Fruit fly (Drosophila melanogaster) whole organism, embryonic: Measurements from ENCODE around the gene CkIIalpha-i3.
A peak's percentile ranks its signal among the peaks of the same experiment; 100 is the strongest.

Source experiments
- CG13894 ChIP-seq: fragments of 200-800 bp; sonication (Bioruptor generic); optimal IDR thresholded peaks from 3 replicates; lab custom pipeline; 2018; ENCODE audit warnings: missing biosample characterization, mild to moderate bottlenecking, missing genetic modification characterization, moderate library complexity
- CG15011 ChIP-seq: fragments of 200-800 bp; sonication (Bioruptor generic); optimal IDR thresholded peaks from 3 replicates; lab custom pipeline; 2018; ENCODE audit warnings: missing biosample characterization, mild to moderate bottlenecking, missing genetic modification characterization
- CG18262 ChIP-seq: fragments of 200-800 bp; optimal IDR thresholded peaks from 3 replicates; lab custom pipeline; 2019; ENCODE audit warnings: missing biosample characterization, mild to moderate bottlenecking, missing genetic modification characterization, moderate library complexity
- CTCF ChIP-seq: fragments of 200-800 bp; sonication (Bioruptor generic); optimal IDR thresholded peaks from 2 replicates; lab custom pipeline; 2017; ENCODE audit warnings: missing biosample characterization, mild to moderate bottlenecking, missing genetic modification characterization, moderate library complexity
- Gug ChIP-seq: fragments of 200-800 bp; sonication (Bioruptor generic); IDR thresholded peaks from 4 replicates; pipeline ENCODE4 v1.3.6; 2022; ENCODE audit warnings: missing biosample characterization, missing genetic modification characterization
- Neu2 ChIP-seq: fragments of 200-800 bp; sonication (Bioruptor generic); optimal IDR thresholded peaks from 3 replicates; lab custom pipeline; 2016; ENCODE audit warnings: missing biosample characterization, missing genetic modification characterization, borderline replicate concordance
- bab2 ChIP-seq: fragments of 200-800 bp; sonication (Bioruptor generic); optimal IDR thresholded peaks from 2 replicates; lab custom pipeline; 2016; ENCODE audit warnings: missing biosample characterization, missing genetic modification characterization
- grau ChIP-seq: fragments of 200-800 bp; optimal IDR thresholded peaks from 3 replicates; lab custom pipeline; 2019; ENCODE audit warnings: missing biosample characterization, mild to moderate bottlenecking, missing genetic modification characterization, moderate library complexity
- hkb ChIP-seq, 2 experiments: fragments of 200-800 bp in 1 of 2; fragments of >200 bp in 1 of 2; sonication (Bioruptor generic) in 1 of 2; IDR thresholded peaks in 1 of 2; optimal IDR thresholded peaks in 1 of 2; 2 replicates each; pipeline versions ENCODE4 v1.3.6 to Lab custom; 2017 to 2022; ENCODE audit warnings: missing biosample characterization in 1 of 2, missing genetic modification characterization in 1 of 2
- ind ChIP-seq: fragments of 200-800 bp; sonication (Bioruptor generic); optimal IDR thresholded peaks from 3 replicates; lab custom pipeline; 2016; ENCODE audit warnings: missing biosample characterization, missing genetic modification characterization
- lmd ChIP-seq: fragments of 200-800 bp; sonication (Bioruptor generic); IDR thresholded peaks from 2 replicates; pipeline ENCODE4 v1.3.6; 2022; ENCODE audit warnings: missing biosample characterization, missing genetic modification characterization
- twi ChIP-seq: fragments of 200-800 bp; optimal IDR thresholded peaks from 2 replicates; lab custom pipeline; 2019; ENCODE audit warnings: missing biosample characterization, mild to moderate bottlenecking, missing genetic modification characterization, moderate library complexity

DNA sequence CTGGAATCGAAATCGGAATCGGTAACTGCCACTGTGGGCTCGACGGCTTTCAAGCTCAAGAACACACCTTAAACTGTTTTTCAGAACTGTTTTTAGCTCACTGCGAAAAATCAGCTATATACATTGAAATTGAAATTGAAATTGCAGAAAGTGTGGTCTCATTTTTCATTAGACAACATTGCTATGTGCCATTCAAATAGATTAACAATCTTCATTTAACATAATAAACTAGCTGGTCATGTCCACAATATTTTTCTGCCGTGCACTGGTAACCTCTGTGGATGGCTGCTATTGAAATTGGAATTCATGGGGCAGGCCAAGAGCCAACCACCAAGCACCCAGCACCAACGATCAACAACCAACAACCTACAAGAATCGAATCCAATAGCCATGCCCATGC is 25.5 kb upstream of the CkIIalpha-i3 start:
- TF ChIP-seq Neu2 (GFP tag; lab: Kevin White, UChicago) = no peak
- no peak for TF ChIP-seq bab2 (GFP tag; lab: Kevin White, UChicago)
- TF ChIP-seq CTCF (GFP tag; lab: Kevin White, UChicago) = no peak
- TF ChIP-seq CG13894 = no peak
- TF ChIP-seq twi (tag; lab: Kevin White, UChicago) = no peak
- no peak for TF ChIP-seq Gug (GFP tag; lab: Robert Waterston, UW)
- TF ChIP-seq grau (tag; lab: Kevin White, UChicago) = peak; percentile 18
- no peak for TF ChIP-seq CG15011 (GFP tag; lab: Kevin White, UChicago)
- TF ChIP-seq CG18262 (tag; lab: Kevin White, UChicago) = peak; percentile 53
- TF ChIP-seq hkb (optimal IDR thresholded peaks at IDR 0.05; lab: Kevin White, UChicago) = no peak
- TF ChIP-seq hkb (GFP tag; IDR thresholded peaks at IDR 0.05; lab: Robert Waterston, UW) = no peak
- TF ChIP-seq lmd = 0 out of 2 replicates have a peak, but pooled peaks have one; percentile 16
- no peak for TF ChIP-seq ind (GFP tag; lab: Kevin White, UChicago)
